Fruit fly (Drosophila melanogaster) whole organism, embryonic: ENCODE results near the gene Upf1.

ENCODE experiments used
- ATbp ChIP-seq: fragments of 200-800 bp; sonication (Bioruptor generic); optimal IDR thresholded peaks from 2 replicates; lab custom pipeline; 2017; ENCODE audit warnings: missing biosample characterization, mild to moderate bottlenecking, missing genetic modification characterization, missing genetic modification reagents
- Ada2b ChIP-seq: fragments of 200-800 bp; sonication (Bioruptor generic); IDR thresholded peaks from 2 replicates; pipeline ENCODE4 v1.3.6; 2022; ENCODE audit warnings: missing biosample characterization, missing genetic modification characterization
- B-H2 ChIP-seq: fragments of 200-800 bp; sonication (Bioruptor generic); optimal IDR thresholded peaks from 2 replicates; lab custom pipeline; 2018; ENCODE audit warnings: missing biosample characterization, mild to moderate bottlenecking, missing genetic modification characterization
- BEAF-32 ChIP-seq: fragments of 200-800 bp; sonication (Bioruptor generic); optimal IDR thresholded peaks from 3 replicates; lab custom pipeline; 2017; ENCODE audit warnings: missing biosample characterization, missing genetic modification characterization, mild to moderate bottlenecking, moderate library complexity, missing genetic modification reagents
- CG10209 ChIP-seq: fragments of 200-800 bp; sonication (Bioruptor generic); optimal IDR thresholded peaks from 3 replicates; lab custom pipeline; 2017; ENCODE audit warnings: missing biosample characterization, mild to moderate bottlenecking, missing genetic modification characterization, missing genetic modification reagents
- CG10274 ChIP-seq: fragments of 200-800 bp; sonication (Bioruptor generic); optimal IDR thresholded peaks from 3 replicates; lab custom pipeline; 2017; ENCODE audit warnings: missing biosample characterization, mild to moderate bottlenecking, missing genetic modification characterization
- CG12071 ChIP-seq: fragments of 200-800 bp; sonication (Bioruptor generic); optimal IDR thresholded peaks from 3 replicates; lab custom pipeline; 2018; ENCODE audit warnings: missing biosample characterization, mild to moderate bottlenecking, missing genetic modification characterization
- CG1602 ChIP-seq: fragments of 200-800 bp; sonication (Bioruptor generic); optimal IDR thresholded peaks from 3 replicates; lab custom pipeline; 2016; ENCODE audit warnings: missing biosample characterization, missing genetic modification characterization
- CG16779 ChIP-seq: fragments of 200-800 bp; sonication (Bioruptor generic); IDR thresholded peaks from 2 replicates; pipeline ENCODE4 v1.3.6; 2022; ENCODE audit warnings: missing biosample characterization, missing genetic modification characterization
- CG18599 ChIP-seq: fragments of 200-800 bp; sonication (Bioruptor generic); optimal IDR thresholded peaks from 3 replicates; lab custom pipeline; 2017; ENCODE audit warnings: missing biosample characterization, missing genetic modification characterization, mild to moderate bottlenecking, moderate library complexity, missing genetic modification reagents
- CG2129 ChIP-seq: fragments of 200-800 bp; sonication (Bioruptor generic); IDR thresholded peaks from 2 replicates; pipeline ENCODE4 v1.3.6; 2022; ENCODE audit warnings: missing biosample characterization, missing genetic modification characterization; ENCODE audit not compliant: partially characterized antibody
- CG31441 ChIP-seq: fragments of 200-800 bp; sonication (Bioruptor generic); IDR thresholded peaks from 2 replicates; pipeline ENCODE4 v1.3.6; 2022; ENCODE audit warnings: missing biosample characterization, missing genetic modification characterization
- CG4360 ChIP-seq: fragments of 200-800 bp; sonication (Bioruptor generic); IDR thresholded peaks from 2 replicates; pipeline ENCODE4 v1.3.6; 2022; ENCODE audit warnings: missing biosample characterization, missing genetic modification characterization
- CG5953 ChIP-seq: fragments of 200-800 bp; sonication (Bioruptor generic); IDR thresholded peaks from 2 replicates; pipeline ENCODE4 v1.3.6; 2022; ENCODE audit warnings: missing biosample characterization, missing genetic modification characterization
- CG6254 ChIP-seq: fragments of 200-800 bp; sonication (Bioruptor generic); optimal IDR thresholded peaks from 3 replicates; lab custom pipeline; 2017; ENCODE audit warnings: mild to moderate bottlenecking, missing biosample characterization, missing genetic modification reagents, missing genetic modification characterization
- CG7372 ChIP-seq: fragments of 200-800 bp; sonication (Bioruptor generic); IDR thresholded peaks from 2 replicates; pipeline ENCODE4 v1.3.6; 2022; ENCODE audit warnings: missing biosample characterization, missing genetic modification characterization
- CG7556 ChIP-seq: fragments of 200-800 bp; sonication (Bioruptor generic); optimal IDR thresholded peaks from 2 replicates; lab custom pipeline; 2017; ENCODE audit warnings: missing biosample characterization, mild to moderate bottlenecking, missing genetic modification characterization
- CG7786 ChIP-seq: fragments of 200-800 bp; sonication (Bioruptor generic); optimal IDR thresholded peaks from 2 replicates; lab custom pipeline; 2016; ENCODE audit warnings: missing biosample characterization, missing genetic modification characterization
- CG8290 ChIP-seq, 3 experiments: fragments of 200-800 bp; sonication (Bioruptor generic); optimal IDR thresholded peaks; 2 replicates each; lab custom pipeline; 2016 to 2019; ENCODE audit warnings: missing biosample characterization in 3 of 3, missing genetic modification characterization in 3 of 3, mild to moderate bottlenecking in 2 of 3, moderate library complexity in 1 of 3
- CG8388 ChIP-seq: fragments of 200-800 bp; sonication (Bioruptor generic); optimal IDR thresholded peaks from 2 replicates; lab custom pipeline; 2019; ENCODE audit warnings: missing biosample characterization, mild to moderate bottlenecking, missing genetic modification characterization, moderate library complexity
- CG9797 ChIP-seq: fragments of 200-800 bp; sonication (Bioruptor generic); optimal IDR thresholded peaks from 3 replicates; lab custom pipeline; 2018; ENCODE audit warnings: missing biosample characterization, mild to moderate bottlenecking, missing genetic modification characterization
- CG9932 ChIP-seq: fragments of 200-800 bp; sonication (Bioruptor generic); IDR thresholded peaks from 2 replicates; pipeline ENCODE4 v1.3.6; 2022; ENCODE audit warnings: missing biosample characterization, missing genetic modification characterization
- Camta ChIP-seq: fragments of 200-800 bp; sonication (Bioruptor generic); optimal IDR thresholded peaks from 2 replicates; lab custom pipeline; 2016; ENCODE audit warnings: missing biosample characterization, missing genetic modification characterization
- Chrac-16 ChIP-seq: fragments of 200-800 bp; sonication (Bioruptor generic); optimal IDR thresholded peaks from 3 replicates; lab custom pipeline; 2016; ENCODE audit warnings: missing biosample characterization, missing genetic modification characterization
- D ChIP-seq, 2 experiments: fragments of 200-800 bp in 1 of 2; fragments of >200 bp in 1 of 2; sonication (Bioruptor generic) in 1 of 2; optimal IDR thresholded peaks; 2 replicates in 1 of 2; 3 replicates in 1 of 2; lab custom pipeline; 2017; ENCODE audit warnings: mild to moderate bottlenecking in 1 of 2, missing biosample characterization in 1 of 2, missing genetic modification characterization in 1 of 2, missing genetic modification reagents in 1 of 2
- Deaf1 ChIP-seq: fragments of 200-800 bp; optimal IDR thresholded peaks from 3 replicates; lab custom pipeline; 2019; ENCODE audit warnings: missing biosample characterization, mild to moderate bottlenecking, missing genetic modification characterization, moderate library complexity
- E2f1 ChIP-seq: fragments of 200-800 bp; sonication (Bioruptor generic); IDR thresholded peaks from 2 replicates; pipeline ENCODE4 v1.3.6; 2022; ENCODE audit warnings: missing biosample characterization, missing genetic modification characterization
- Ets65A ChIP-seq: fragments of 200-800 bp; sonication (Bioruptor generic); peaks from one replicate; lab custom pipeline; 2016; ENCODE audit warnings: missing biosample characterization, missing genetic modification characterization
- H15 ChIP-seq: fragments of 200-800 bp; sonication (Bioruptor generic); IDR thresholded peaks from 3 replicates; pipeline ENCODE4 v1.3.6; 2022; ENCODE audit warnings: missing biosample characterization, missing genetic modification characterization
- HLH54F ChIP-seq: fragments of 200-800 bp; sonication (Bioruptor generic); optimal IDR thresholded peaks from 3 replicates; lab custom pipeline; 2016; ENCODE audit warnings: missing biosample characterization, missing genetic modification characterization
- Myb ChIP-seq: fragments of 200-800 bp; sonication (Bioruptor generic); optimal IDR thresholded peaks from 2 replicates; lab custom pipeline; 2016; ENCODE audit warnings: missing biosample characterization, missing genetic modification characterization
- NFAT ChIP-seq: fragments of 200-800 bp; sonication (Bioruptor generic); IDR thresholded peaks from 2 replicates; pipeline ENCODE4 v1.3.6; 2022; ENCODE audit warnings: missing biosample characterization, missing genetic modification characterization
- NfI ChIP-seq: fragments of 200-800 bp; sonication (Bioruptor generic); optimal IDR thresholded peaks from 3 replicates; lab custom pipeline; 2018; ENCODE audit warnings: missing biosample characterization, mild to moderate bottlenecking, missing genetic modification characterization, moderate library complexity
- Ptx1 ChIP-seq: fragments of 200-800 bp; sonication (Bioruptor generic); IDR thresholded peaks from 2 replicates; pipeline ENCODE4 v1.3.6; 2022; ENCODE audit warnings: missing biosample characterization, missing genetic modification characterization
- ap ChIP-seq: fragments of 200-800 bp; sonication (Bioruptor generic); IDR thresholded peaks from 2 replicates; pipeline ENCODE4 v1.3.6; 2022; ENCODE audit warnings: missing biosample characterization, missing genetic modification characterization
- bowl ChIP-seq: fragments of 200-800 bp; sonication (Bioruptor generic); IDR thresholded peaks from 2 replicates; pipeline ENCODE4 v1.3.6; 2022; ENCODE audit warnings: missing biosample characterization, missing genetic modification characterization
- cad ChIP-seq: fragments of >200 bp; optimal IDR thresholded peaks from 2 replicates; lab custom pipeline; 2017; ENCODE audit warnings: missing biosample characterization, missing genetic modification characterization
- cwo ChIP-seq: fragments of 200-800 bp; sonication (Bioruptor generic); optimal IDR thresholded peaks from 3 replicates; lab custom pipeline; 2017; ENCODE audit warnings: missing biosample characterization, missing genetic modification characterization, mild to moderate bottlenecking, moderate library complexity, missing genetic modification reagents
- ind ChIP-seq: fragments of 200-800 bp; sonication (Bioruptor generic); optimal IDR thresholded peaks from 3 replicates; lab custom pipeline; 2016; ENCODE audit warnings: missing biosample characterization, missing genetic modification characterization
- inv ChIP-seq: fragments of 200-800 bp; sonication (Bioruptor generic); IDR thresholded peaks from 2 replicates; pipeline ENCODE4 v1.3.6; 2022; ENCODE audit warnings: missing biosample characterization, missing genetic modification characterization; ENCODE audit not compliant: partially characterized antibody
- jing ChIP-seq: fragments of 200-800 bp; sonication (Bioruptor generic); optimal IDR thresholded peaks from 2 replicates; lab custom pipeline; 2018; ENCODE audit warnings: missing biosample characterization, mild to moderate bottlenecking, missing genetic modification characterization
- knrl ChIP-seq: fragments of 200-800 bp; sonication (Bioruptor generic); IDR thresholded peaks from 3 replicates; pipeline ENCODE4 v1.3.6; 2022; ENCODE audit warnings: missing biosample characterization, missing genetic modification characterization; ENCODE audit not compliant: partially characterized antibody
- luna ChIP-seq: fragments of 200-800 bp; sonication (Bioruptor generic); optimal IDR thresholded peaks from 2 replicates; lab custom pipeline; 2016; ENCODE audit warnings: missing biosample characterization, missing genetic modification characterization
- nmo ChIP-seq: fragments of 200-800 bp; sonication (Bioruptor generic); optimal IDR thresholded peaks from 2 replicates; lab custom pipeline; 2018; ENCODE audit warnings: missing biosample characterization, mild to moderate bottlenecking, missing genetic modification characterization, moderate library complexity
- pnt ChIP-seq: fragments of 200-800 bp; sonication (Bioruptor generic); optimal IDR thresholded peaks from 3 replicates; lab custom pipeline; 2016; ENCODE audit warnings: missing biosample characterization, missing genetic modification characterization
- prd ChIP-seq, 3 experiments: fragments of >200 bp in 2 of 3; fragments of 200-800 bp in 1 of 3; sonication (Bioruptor generic) in 1 of 3; optimal IDR thresholded peaks in 2 of 3; IDR thresholded peaks in 1 of 3; 2 replicates in 2 of 3; 3 replicates in 1 of 3; pipeline versions ENCODE4 v1.3.6 to Lab custom; 2017 to 2022; ENCODE audit warnings: missing biosample characterization in 1 of 3, missing genetic modification characterization in 1 of 3
- row ChIP-seq: fragments of 200-800 bp; sonication (Bioruptor generic); IDR thresholded peaks from 3 replicates; pipeline ENCODE4 v1.3.6; 2022; ENCODE audit warnings: missing biosample characterization, missing genetic modification characterization
- run ChIP-seq: fragments of 200-800 bp; sonication (Bioruptor generic); optimal IDR thresholded peaks from 3 replicates; lab custom pipeline; 2018; ENCODE audit warnings: missing biosample characterization, mild to moderate bottlenecking, missing genetic modification characterization
- stc ChIP-seq: fragments of 200-800 bp; sonication (Bioruptor generic); IDR thresholded peaks from 2 replicates; pipeline ENCODE4 v1.3.6; 2022; ENCODE audit warnings: missing biosample characterization, missing genetic modification characterization
- unc-4 ChIP-seq: fragments of 200-800 bp; sonication (Bioruptor generic); IDR thresholded peaks from 2 replicates; pipeline ENCODE4 v1.3.6; 2022; ENCODE audit warnings: missing biosample characterization, missing genetic modification characterization; ENCODE audit not compliant: partially characterized antibody

Upf1 gene

dm6 chrX:11886976-11887375, 18.2 kb downstream of the Upf1 start, which contains the start of the genes CG10353 and SelG (continued):
- TF ChIP-seq Ets65A (GFP tag; lab: Kevin White, UChicago), result peak; percentile 83
- TF ChIP-seq Chrac-16 (GFP tag; lab: Kevin White, UChicago), result no peak
- TF ChIP-seq Myb, result peak; percentile 59
- peak; percentile 58 for TF ChIP-seq row (GFP tag; lab: Robert Waterston, UW)
- peak; percentile 9 for TF ChIP-seq Deaf1 (tag; lab: Kevin White, UChicago)
- TF ChIP-seq CG7786 (GFP tag; lab: Kevin White, UChicago), result peak; percentile 43
- no peak for TF ChIP-seq CG7372 (GFP tag; lab: Robert Waterston, UW)
- no peak for TF ChIP-seq jing (GFP tag; lab: Kevin White, UChicago)
- TF ChIP-seq B-H2, result peak; percentile 87
- no peak for TF ChIP-seq D (optimal IDR thresholded peaks at IDR 0.05; lab: Kevin White, UChicago)
- no peak for TF ChIP-seq D (GFP tag; optimal IDR thresholded peaks at IDR 0.05; lab: Kevin White, UChicago)
- no peak for TF ChIP-seq CG4360
- TF ChIP-seq pnt, result no peak
- no peak for TF ChIP-seq E2f1 (GFP tag; lab: Robert Waterston, UW)
- peak; percentile 39 for TF ChIP-seq nmo (GFP tag; lab: Kevin White, UChicago)
- no peak for TF ChIP-seq Ada2b
- TF ChIP-seq CG7556, result no peak
- TF ChIP-seq H15, result no peak
- peak; percentile 82 for TF ChIP-seq unc-4 (GFP tag; lab: Robert Waterston, UW)
- TF ChIP-seq CG6254 (GFP tag; lab: Kevin White, UChicago), result no peak
- no peak for TF ChIP-seq CG5953 (GFP tag; lab: Robert Waterston, UW)
- no peak for TF ChIP-seq CG1602 (GFP tag; lab: Kevin White, UChicago)
- no peak for TF ChIP-seq CG10209 (GFP tag; lab: Kevin White, UChicago)
- no peak for TF ChIP-seq CG12071
- TF ChIP-seq ind (GFP tag; lab: Kevin White, UChicago), result peak; percentile 34
- TF ChIP-seq NfI, result peak; percentile 26
- no peak for TF ChIP-seq CG10274 (GFP tag; lab: Kevin White, UChicago)
- TF ChIP-seq Ptx1 (GFP tag; lab: Robert Waterston, UW), result no peak
- peak; percentile 86 for TF ChIP-seq BEAF-32
- peak; percentile 67 for TF ChIP-seq CG9932 (GFP tag; lab: Robert Waterston, UW)
- no peak for TF ChIP-seq bowl (GFP tag; lab: Robert Waterston, UW)
- TF ChIP-seq CG16779 (GFP tag; lab: Robert Waterston, UW), result peak; percentile 38; the same call in 1 of the 2 replicates
- no peak for TF ChIP-seq CG8388 (GFP tag; lab: Kevin White, UChicago)
- TF ChIP-seq CG18599 (GFP tag; lab: Kevin White, UChicago), result peak; percentile 26
- peak; percentile 56 for TF ChIP-seq HLH54F (GFP tag; lab: Kevin White, UChicago)
- peak; percentile 83 for TF ChIP-seq knrl (GFP tag; lab: Robert Waterston, UW)
- no peak for TF ChIP-seq cad
- TF ChIP-seq luna (GFP tag; lab: Kevin White, UChicago), result no peak
- no peak for TF ChIP-seq run
- TF ChIP-seq prd (optimal IDR thresholded peaks at IDR 0.05; lab: Kevin White, UChicago), result no peak
- 0 out of 3 replicates have a peak, but pooled peaks have one; percentile 12 for TF ChIP-seq prd (GFP tag; IDR thresholded peaks at IDR 0.05; lab: Robert Waterston, UW)
- peak; percentile 47; the same call in 1 of the 2 replicates for TF ChIP-seq NFAT
- peak; percentile 41 for TF ChIP-seq Camta (GFP tag; lab: Kevin White, UChicago)
- no peak for TF ChIP-seq ap (GFP tag; lab: Robert Waterston, UW)
- peak; percentile 52 for TF ChIP-seq CG2129 (GFP tag; lab: Robert Waterston, UW)
- no peak for TF ChIP-seq stc
- peak; percentile 75 for TF ChIP-seq inv (GFP tag; lab: Robert Waterston, UW)
- no peak for TF ChIP-seq cwo (GFP tag; lab: Kevin White, UChicago)
- no peak for TF ChIP-seq ATbp
- no peak for TF ChIP-seq CG31441 (GFP tag; lab: Robert Waterston, UW)
- TF ChIP-seq CG8290 (GFP tag; optimal IDR thresholded peaks at IDR 0.05; lab: Kevin White, UChicago), result peak; percentile 48
- peak in 1 of 2 experiments; percentile 85 for TF ChIP-seq CG8290 (tag; optimal IDR thresholded peaks at IDR 0.05; lab: Kevin White, UChicago)
- peak; percentile 29 for TF ChIP-seq CG9797 (GFP tag; lab: Kevin White, UChicago)
